Worm (Caenorhabditis elegans) whole organism, L4/young adult: ENCODE data around the gene F49A5.10.

Experiments used
- W03F9.2 ChIP-seq: fragments of 150-350 bp; optimal IDR thresholded peaks from 2 replicates; lab custom pipeline; 2014; ENCODE audit warnings: missing biosample characterization, missing genetic modification characterization
- dao-5 ChIP-seq: sonication (generic microtip); optimal IDR thresholded peaks from 2 replicates; lab custom pipeline; 2016; ENCODE audit warnings: missing genotype, missing genetic modification characterization, moderate library complexity, missing compliant biosample characterization
- him-1 ChIP-seq: sonication (generic microtip); optimal IDR thresholded peaks from 2 replicates; lab custom pipeline; 2016; ENCODE audit warnings: missing genotype, missing genetic modification reagents, missing genetic modification characterization, missing compliant biosample characterization

- TF ChIP-seq him-1 (tag; lab: Kevin White, UChicago): no peak
- TF ChIP-seq dao-5 (tag; lab: Kevin White, UChicago): no peak
- TF ChIP-seq W03F9.2 (tag; lab: Kevin White, UChicago): no peak
Measured at ce11 chrV:16857977-16858479, 17.0 kb upstream of the F49A5.10 start, which contains the start of the genes clec-31 and clec-22.
